Worm (Caenorhabditis elegans) whole organism, L3 larva: ENCODE data around the gene Y116A8C.40.

Experiments
- R02D3.7 ChIP-seq: fragments of 150-350 bp; optimal IDR thresholded peaks from 2 replicates; lab custom pipeline; 2014; ENCODE audit warnings: missing biosample characterization, missing genetic modification characterization
- ZK546.5 ChIP-seq: sonication (generic microtip); optimal IDR thresholded peaks from 2 replicates; lab custom pipeline; 2017; ENCODE audit warnings: missing biosample characterization, missing genetic modification characterization
- ama-1 ChIP-seq: fragments of 150-350 bp; optimal IDR thresholded peaks from 2 replicates; lab custom pipeline; 2018
- ceh-28 ChIP-seq: fragments of 150-350 bp; optimal IDR thresholded peaks from 2 replicates; lab custom pipeline; 2014; ENCODE audit warnings: missing biosample characterization, missing genetic modification reagents, missing genetic modification characterization
- daf-12 ChIP-seq: fragments of 150-350 bp; optimal IDR thresholded peaks from 2 replicates; lab custom pipeline; 2014; ENCODE audit warnings: missing biosample characterization, missing genetic modification reagents, missing genetic modification characterization
- egl-27 ChIP-seq: sonication (generic microtip); optimal IDR thresholded peaks from 4 replicates; lab custom pipeline; 2017; ENCODE audit warnings: missing biosample characterization, missing genetic modification reagents, missing genetic modification characterization
- egl-5 ChIP-seq: fragments of 150-350 bp; optimal IDR thresholded peaks from 2 replicates; lab custom pipeline; 2017; ENCODE audit warnings: missing biosample characterization, missing genetic modification reagents, missing genetic modification characterization, inconsistent platforms
- elt-1 ChIP-seq: fragments of 150-350 bp; optimal IDR thresholded peaks from 2 replicates; lab custom pipeline; 2014; ENCODE audit warnings: missing biosample characterization, missing genetic modification characterization
- elt-2 ChIP-seq: sonication (generic microtip); optimal IDR thresholded peaks from 2 replicates; lab custom pipeline; 2016; ENCODE audit warnings: missing genetic modification reagents, mild to moderate bottlenecking, missing genetic modification characterization, missing compliant biosample characterization
- elt-3 ChIP-seq, 3 experiments: fragments of 150-350 bp in 1 of 3; sonication (generic microtip) in 2 of 3; optimal IDR thresholded peaks; 2 replicates in 2 of 3; 4 replicates in 1 of 3; lab custom pipeline; 2014 to 2017; ENCODE audit warnings: missing biosample characterization in 3 of 3, missing genetic modification characterization in 3 of 3
- fkh-10 ChIP-seq: sonication (generic microtip); optimal IDR thresholded peaks from 2 replicates; lab custom pipeline; 2017; ENCODE audit warnings: missing biosample characterization, missing genetic modification reagents, missing genetic modification characterization
- fos-1 ChIP-seq: fragments of 150-350 bp; optimal IDR thresholded peaks from 2 replicates; lab custom pipeline; 2014; ENCODE audit warnings: missing biosample characterization, missing genetic modification characterization
- hmg-11 ChIP-seq: sonication (generic microtip); optimal IDR thresholded peaks from 2 replicates; lab custom pipeline; 2016; ENCODE audit warnings: missing genetic modification characterization, missing compliant biosample characterization
- jun-1 ChIP-seq: fragments of 150-350 bp; optimal IDR thresholded peaks from 2 replicates; lab custom pipeline; 2014; ENCODE audit warnings: missing biosample characterization, missing genetic modification reagents, missing genetic modification characterization
- lin-15B ChIP-seq: fragments of 150-350 bp; optimal IDR thresholded peaks from 2 replicates; lab custom pipeline; 2014; ENCODE audit warnings: missing biosample characterization, missing genetic modification characterization
- lin-39 ChIP-seq: fragments of 150-350 bp; optimal IDR thresholded peaks from 2 replicates; lab custom pipeline; 2018; ENCODE audit warnings: missing biosample characterization, missing genetic modification reagents, missing genetic modification characterization
- mdl-1 ChIP-seq: fragments of 150-350 bp; optimal IDR thresholded peaks from 2 replicates; lab custom pipeline; 2014; ENCODE audit warnings: missing biosample characterization, missing genetic modification characterization
- mml-1 ChIP-seq: fragments of 150-350 bp; sonication (generic microtip); optimal IDR thresholded peaks from 3 replicates; lab custom pipeline; 2014; ENCODE audit warnings: missing biosample characterization, missing genetic modification characterization
- nfya-1 ChIP-seq: sonication (generic microtip); optimal IDR thresholded peaks from 2 replicates; lab custom pipeline; 2017; ENCODE audit warnings: missing genetic modification characterization, mild to moderate bottlenecking, missing compliant biosample characterization, antibody characterized with exemption, moderate library complexity; ENCODE audit not compliant: insufficient read depth
- nhr-11 ChIP-seq: fragments of 150-350 bp; optimal IDR thresholded peaks from 2 replicates; lab custom pipeline; 2014; ENCODE audit warnings: missing biosample characterization, missing genetic modification characterization
- nhr-25 ChIP-seq: sonication (generic microtip); optimal IDR thresholded peaks from 2 replicates; lab custom pipeline; 2017; ENCODE audit warnings: missing biosample characterization, missing genetic modification characterization
- nhr-28 ChIP-seq: fragments of 150-350 bp; optimal IDR thresholded peaks from 2 replicates; lab custom pipeline; 2014; ENCODE audit warnings: missing biosample characterization, missing genetic modification characterization
- nhr-43 ChIP-seq: sonication (generic microtip); optimal IDR thresholded peaks from 2 replicates; lab custom pipeline; 2016; ENCODE audit warnings: mild to moderate bottlenecking, missing genetic modification characterization, missing compliant biosample characterization; ENCODE audit not compliant: poor library complexity, severe bottlenecking
- nhr-76 ChIP-seq: fragments of 150-350 bp; sonication (generic microtip); optimal IDR thresholded peaks from 5 replicates; lab custom pipeline; 2014; ENCODE audit warnings: missing biosample characterization, missing genetic modification characterization
- nhr-77 ChIP-seq: fragments of 150-350 bp; optimal IDR thresholded peaks from 2 replicates; lab custom pipeline; 2014; ENCODE audit warnings: missing biosample characterization, missing genetic modification characterization
- pha-4 ChIP-seq: fragments of 150-350 bp; optimal IDR thresholded peaks from 2 replicates; lab custom pipeline; 2014; ENCODE audit warnings: missing biosample characterization, missing genetic modification reagents, missing genetic modification characterization
- pqm-1 ChIP-seq: fragments of 150-350 bp; optimal IDR thresholded peaks from 2 replicates; lab custom pipeline; 2017; ENCODE audit warnings: missing biosample characterization, missing genetic modification characterization, inconsistent platforms
- sea-2 ChIP-seq: fragments of 150-350 bp; sonication (generic microtip); optimal IDR thresholded peaks from 4 replicates; lab custom pipeline; 2014; ENCODE audit warnings: missing biosample characterization, missing genetic modification reagents, missing genetic modification characterization
- unc-39 ChIP-seq: sonication (generic microtip); optimal IDR thresholded peaks from 4 replicates; lab custom pipeline; 2017; ENCODE audit warnings: missing biosample characterization, missing genetic modification characterization
- zag-1 ChIP-seq: fragments of 150-350 bp; optimal IDR thresholded peaks from 2 replicates; lab custom pipeline; 2014; ENCODE audit warnings: missing biosample characterization, missing genetic modification characterization
- ztf-11 ChIP-seq: fragments of 150-350 bp; optimal IDR thresholded peaks from 2 replicates; lab custom pipeline; 2014; ENCODE audit warnings: missing biosample characterization, missing genetic modification characterization
- ztf-4 ChIP-seq: fragments of 150-350 bp; optimal IDR thresholded peaks from 2 replicates; lab custom pipeline; 2014; ENCODE audit warnings: missing biosample characterization, missing genetic modification characterization

The Y116A8C.40 gene

ce11 chrIV:17162515-17162914 lies 11.7 kb upstream of the Y116A8C.40 start, which contains the start of gene skr-13:
Gene skr-13, minus strand, starts transcription at chrIV:17162615.
- TF ChIP-seq lin-39 (tag; lab: Kevin White, UChicago), result no peak
- TF ChIP-seq pha-4 (tag; lab: Kevin White, UChicago), result no peak
- no peak for TF ChIP-seq ceh-28 (tag; lab: Kevin White, UChicago)
- no peak for TF ChIP-seq sea-2 (GFP tag; lab: Kevin White, UChicago)
- TF ChIP-seq hmg-11 (tag; lab: Kevin White, UChicago), result no peak

- no peak for TF ChIP-seq fkh-10 (GFP tag; lab: Kevin White, UChicago)
- no peak for TF ChIP-seq hmg-11 (tag; lab: Kevin White, UChicago)
- no peak for TF ChIP-seq jun-1 (tag; lab: Kevin White, UChicago)
- no peak for TF ChIP-seq ztf-4
- TF ChIP-seq mdl-1 (tag; lab: Kevin White, UChicago), result no peak
- TF ChIP-seq unc-39, result no peak
- no peak for TF ChIP-seq daf-12 (tag; lab: Kevin White, UChicago)
- no peak for TF ChIP-seq ztf-11 (tag; lab: Kevin White, UChicago)
- TF ChIP-seq zag-1 (tag; lab: Kevin White, UChicago), result no peak
- no peak for TF ChIP-seq ama-1
- TF ChIP-seq nhr-43, result no peak
- no peak for TF ChIP-seq mml-1 (tag; lab: Kevin White, UChicago)
- no peak for TF ChIP-seq ZK546.5 (tag; lab: Kevin White, UChicago)
- no peak for TF ChIP-seq nfya-1 (tag; lab: Kevin White, UChicago)
- no peak for TF ChIP-seq egl-27 (tag; lab: Kevin White, UChicago)
- TF ChIP-seq elt-2 (tag; lab: Kevin White, UChicago), result no peak
- TF ChIP-seq elt-3 (tag; optimal IDR thresholded peaks at IDR 0.05; lab: Kevin White, UChicago), result no peak
- no peak for TF ChIP-seq elt-1
- TF ChIP-seq nhr-11, result no peak
Measured at ce11 chrIV:17153002-17153401, 2.2 kb upstream of the Y116A8C.40 start.

- TF ChIP-seq nhr-25 (tag; lab: Kevin White, UChicago), result no peak
- TF ChIP-seq egl-27 (tag; lab: Kevin White, UChicago), result no peak
- TF ChIP-seq zag-1 (tag; lab: Kevin White, UChicago), result no peak
- no peak for TF ChIP-seq nhr-76
- TF ChIP-seq lin-15B (tag; lab: Kevin White, UChicago), result no peak
Measured at ce11 chrIV:17150418-17150817, 353 bp downstream of the Y116A8C.40 start.

ce11 chrIV:17131035-17131595 lies 19.7 kb downstream of the Y116A8C.40 start, which contains the start of the genes Y116A8C.37 and Y116A8C.38:
Gene Y116A8C.37, minus strand, starts transcription at chrIV:17131135.
Gene Y116A8C.38, plus strand, starts transcription at chrIV:17131545.
- TF ChIP-seq daf-12 (tag; lab: Kevin White, UChicago) (no peak), fkh-10 (GFP tag; lab: Kevin White, UChicago) (no peak), mml-1 (tag; lab: Kevin White, UChicago) (no peak), pqm-1 (tag; lab: Kevin White, UChicago) (no peak), nhr-25 (tag; lab: Kevin White, UChicago) (no peak), ztf-11 (tag; lab: Kevin White, UChicago) (no peak), egl-5 (tag; lab: Kevin White, UChicago) (no peak), fos-1 (tag; lab: Kevin White, UChicago) (no peak), nhr-28 (tag; lab: Kevin White, UChicago) (no peak), elt-2 (tag; lab: Kevin White, UChicago) (no peak), lin-39 (tag; lab: Kevin White, UChicago) (no peak)

- TF ChIP-seq ztf-11 (tag; lab: Kevin White, UChicago), result no peak
- TF ChIP-seq jun-1 (tag; lab: Kevin White, UChicago), result no peak
- TF ChIP-seq sea-2 (GFP tag; lab: Kevin White, UChicago), result no peak
- no peak for TF ChIP-seq nhr-77 (tag; lab: Kevin White, UChicago)
- TF ChIP-seq fkh-10 (GFP tag; lab: Kevin White, UChicago), result no peak
- TF ChIP-seq R02D3.7 (tag; lab: Kevin White, UChicago), result no peak
- no peak for TF ChIP-seq ceh-28 (tag; lab: Kevin White, UChicago)
Measured at ce11 chrIV:17126512-17126911, 24.3 kb downstream of the Y116A8C.40 start.
